Worm (Caenorhabditis elegans) whole organism, L1 larva: ENCODE results near the gene rps-13.

ENCODE experiments used
- Y116A8C.19 ChIP-seq: sonication (generic microtip); optimal IDR thresholded peaks from 2 replicates; lab custom pipeline; 2016; ENCODE audit warnings: missing compliant biosample characterization, missing genetic modification characterization, borderline replicate concordance
- blmp-1 ChIP-seq: fragments of 150-350 bp; optimal IDR thresholded peaks from 2 replicates; lab custom pipeline; 2014; ENCODE audit warnings: missing biosample characterization, missing genetic modification characterization
- lsy-2 ChIP-seq, 2 experiments: fragments of 150-350 bp; optimal IDR thresholded peaks; 2 replicates each; lab custom pipeline; 2014; ENCODE audit warnings: missing biosample characterization in 2 of 2, missing genetic modification characterization in 2 of 2
- nhr-237 ChIP-seq: fragments of 150-350 bp; optimal IDR thresholded peaks from 2 replicates; lab custom pipeline; 2014; ENCODE audit warnings: missing biosample characterization, missing genetic modification characterization
- nhr-90 ChIP-seq: sonication (generic microtip); optimal IDR thresholded peaks from 2 replicates; lab custom pipeline; 2016; ENCODE audit warnings: mild to moderate bottlenecking, missing genetic modification characterization, missing compliant biosample characterization; ENCODE audit not compliant: poor library complexity
- pqm-1 ChIP-seq: sonication (generic microtip); optimal IDR thresholded peaks from 3 replicates; lab custom pipeline; 2017; ENCODE audit warnings: missing biosample characterization, missing genetic modification characterization

DNA sequence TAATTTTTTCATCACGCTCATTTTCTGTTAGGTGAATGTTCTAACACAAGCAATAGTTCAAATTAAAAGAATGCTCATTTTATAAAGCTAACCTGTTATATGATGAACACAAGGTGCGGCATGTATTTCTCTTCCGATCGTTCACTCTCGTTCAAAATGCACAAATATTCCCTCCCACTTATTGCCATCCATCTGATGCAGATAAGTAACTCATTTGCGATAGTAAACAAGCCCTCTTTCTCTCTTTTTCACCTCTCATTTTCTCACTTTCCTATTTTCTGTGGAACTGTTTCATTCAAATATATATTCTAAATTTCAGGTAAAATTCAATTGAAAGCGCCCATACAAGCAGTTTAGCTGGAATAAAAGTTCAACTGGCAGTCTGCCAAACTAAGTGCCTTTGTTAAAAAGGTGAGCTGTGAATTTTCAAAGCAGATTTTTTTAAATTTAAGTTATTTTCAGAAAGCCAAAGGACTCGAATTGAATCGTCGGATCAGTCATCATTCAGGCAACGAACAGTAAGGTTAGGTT, 28.8 kb downstream of the rps-13 start, which contains the start of the genes trmt-10C.2 and C56G2.22:
- TF ChIP-seq nhr-237 (no peak), blmp-1 (no peak), pqm-1 (tag; lab: Kevin White, UChicago) (no peak), Y116A8C.19 (tag; lab: Kevin White, UChicago) (no peak), lsy-2 (tag; optimal IDR thresholded peaks at IDR 0.05; lab: Kevin White, UChicago) (no peak), nhr-90 (tag; lab: Kevin White, UChicago) (no peak)
